Worm (Caenorhabditis elegans) whole organism, L4 larva: Measurements from ENCODE around the gene acs-3.

Experiments
- D1046.2 ChIP-seq: fragments of 200-800 bp; sonication (Bioruptor generic); IDR thresholded peaks from 2 replicates; pipeline ENCODE4 v1.3.6; 2022; ENCODE audit warnings: missing genetic modification characterization, missing compliant biosample characterization
- R02D3.7 ChIP-seq: fragments of 150-350 bp; sonication (generic microtip); optimal IDR thresholded peaks from 3 replicates; lab custom pipeline; 2014; ENCODE audit warnings: missing biosample characterization, missing genetic modification characterization
- T26A8.4 ChIP-seq: fragments of 200-800 bp; sonication (Bioruptor generic); IDR thresholded peaks from 2 replicates; pipeline ENCODE4 v1.3.6; 2022; ENCODE audit warnings: missing genetic modification characterization, missing compliant biosample characterization
- ZK546.5 ChIP-seq, 2 experiments: sonication (generic microtip); optimal IDR thresholded peaks; 2 replicates each; lab custom pipeline; 2017; ENCODE audit warnings: missing biosample characterization in 2 of 2, missing genetic modification characterization in 2 of 2
- aha-1 ChIP-seq: fragments of 150-350 bp; peaks from one replicate; lab custom pipeline; 2014; ENCODE audit warnings: missing biosample characterization, missing genetic modification characterization
- ceh-20 ChIP-seq: fragments of 200-800 bp; sonication (Bioruptor generic); IDR thresholded peaks from 2 replicates; pipeline ENCODE4 v1.3.6; 2022; ENCODE audit warnings: missing genetic modification reagents, missing genetic modification characterization, missing compliant biosample characterization
- ceh-44 ChIP-seq: fragments of 200-800 bp; sonication (Bioruptor generic); IDR thresholded peaks from 2 replicates; pipeline ENCODE4 v1.3.6; 2022; ENCODE audit warnings: missing genetic modification reagents, missing genetic modification characterization, missing compliant biosample characterization
- ceh-82 ChIP-seq: sonication (generic microtip); optimal IDR thresholded peaks from 2 replicates; lab custom pipeline; 2017; ENCODE audit warnings: missing biosample characterization, missing genetic modification characterization
- daf-16 ChIP-seq, 3 experiments: sonication (generic microtip); optimal IDR thresholded peaks; 2 replicates each; lab custom pipeline; 2016 to 2017; ENCODE audit warnings: missing genetic modification characterization in 3 of 3, missing genetic modification reagents in 3 of 3, mild to moderate bottlenecking in 2 of 3, missing compliant biosample characterization in 2 of 3, missing biosample characterization in 1 of 3, moderate library complexity in 1 of 3
- dmd-6 ChIP-seq: fragments of 200-800 bp; sonication (Bioruptor generic); IDR thresholded peaks from 2 replicates; pipeline ENCODE4 v1.3.6; 2022; ENCODE audit warnings: missing genetic modification reagents, missing genetic modification characterization, missing compliant biosample characterization
- duxl-1 ChIP-seq: sonication (generic microtip); optimal IDR thresholded peaks from 2 replicates; lab custom pipeline; 2016; ENCODE audit warnings: mild to moderate bottlenecking, missing genetic modification characterization, moderate library complexity, missing compliant biosample characterization; ENCODE audit not compliant: poor library complexity
- dve-1 ChIP-seq: sonication (generic microtip); optimal IDR thresholded peaks from 2 replicates; lab custom pipeline; 2017; ENCODE audit warnings: antibody characterized with exemption, mild to moderate bottlenecking, missing genetic modification characterization, missing compliant biosample characterization; ENCODE audit not compliant: insufficient read depth
- egl-27 ChIP-seq: sonication (generic microtip); optimal IDR thresholded peaks from 3 replicates; lab custom pipeline; 2017; ENCODE audit warnings: missing biosample characterization, missing genetic modification reagents, missing genetic modification characterization
- egl-43 ChIP-seq: fragments of 200-800 bp; sonication (Bioruptor generic); IDR thresholded peaks from 2 replicates; pipeline ENCODE4 v1.3.6; 2022; ENCODE audit warnings: missing genetic modification reagents, missing genetic modification characterization, missing compliant biosample characterization
- fkh-10 ChIP-seq: fragments of 150-350 bp; optimal IDR thresholded peaks from 2 replicates; lab custom pipeline; 2014; ENCODE audit warnings: missing biosample characterization, missing genetic modification reagents, missing genetic modification characterization
- fos-1 ChIP-seq: fragments of 150-350 bp; optimal IDR thresholded peaks from 2 replicates; lab custom pipeline; 2014; ENCODE audit warnings: missing biosample characterization, missing genetic modification characterization
- gei-8 ChIP-seq: fragments of 200-800 bp; sonication (Bioruptor generic); optimal IDR thresholded peaks from 2 replicates; lab custom pipeline; 2018; ENCODE audit warnings: mild to moderate bottlenecking, missing genetic modification characterization, missing compliant biosample characterization
- hlh-11 ChIP-seq: fragments of 200-800 bp; sonication (Bioruptor generic); optimal IDR thresholded peaks from 2 replicates; lab custom pipeline; 2018; ENCODE audit warnings: mild to moderate bottlenecking, missing genetic modification characterization, missing compliant biosample characterization
- hmg-1.1 ChIP-seq: fragments of 200-800 bp; sonication (Bioruptor generic); IDR thresholded peaks from 2 replicates; pipeline ENCODE4 v1.3.6; 2022; ENCODE audit warnings: missing genetic modification reagents, missing genetic modification characterization, missing compliant biosample characterization
- lin-29 ChIP-seq: fragments of 200-800 bp; sonication (Bioruptor generic); IDR thresholded peaks from 2 replicates; pipeline ENCODE4 v1.3.6; 2022; ENCODE audit warnings: missing genetic modification reagents, missing genetic modification characterization, missing compliant biosample characterization
- madf-9 ChIP-seq: fragments of 200-800 bp; sonication (Bioruptor generic); conservative IDR thresholded peaks from 2 replicates; pipeline ENCODE4 v1.3.6; 2022; ENCODE audit warnings: missing genetic modification reagents, missing genetic modification characterization, missing compliant biosample characterization
- mdt-29 ChIP-seq: fragments of 200-800 bp; sonication (Bioruptor generic); IDR thresholded peaks from 2 replicates; pipeline ENCODE4 v1.3.6; 2022; ENCODE audit warnings: missing genetic modification reagents, missing genetic modification characterization, missing compliant biosample characterization
- mep-1 ChIP-seq: fragments of 150-350 bp; sonication (generic microtip); optimal IDR thresholded peaks from 3 replicates; lab custom pipeline; 2014; ENCODE audit warnings: missing biosample characterization, missing genetic modification characterization
- mes-2 ChIP-seq: sonication (generic microtip); optimal IDR thresholded peaks from 2 replicates; lab custom pipeline; 2016; ENCODE audit warnings: missing genotype, mild to moderate bottlenecking, missing genetic modification characterization, missing compliant biosample characterization; ENCODE audit not compliant: poor library complexity, severe bottlenecking
- mxl-2 ChIP-seq: fragments of 200-800 bp; sonication (Bioruptor generic); conservative IDR thresholded peaks from 2 replicates; pipeline ENCODE4 v1.3.6; 2022; ENCODE audit warnings: missing genetic modification reagents, missing genetic modification characterization, missing compliant biosample characterization
- nhr-11 ChIP-seq: fragments of 150-350 bp; optimal IDR thresholded peaks from 2 replicates; lab custom pipeline; 2014; ENCODE audit warnings: missing biosample characterization, missing genetic modification characterization
- nhr-237 ChIP-seq: sonication (generic microtip); optimal IDR thresholded peaks from 2 replicates; lab custom pipeline; 2017; ENCODE audit warnings: missing biosample characterization, missing genetic modification characterization
- nhr-28 ChIP-seq: fragments of 150-350 bp; optimal IDR thresholded peaks from 2 replicates; lab custom pipeline; 2014; ENCODE audit warnings: missing biosample characterization, missing genetic modification characterization
- nhr-41 ChIP-seq: fragments of 200-800 bp; sonication (Bioruptor generic); IDR thresholded peaks from 2 replicates; pipeline ENCODE4 v1.3.6; 2022; ENCODE audit warnings: missing genetic modification reagents, missing genetic modification characterization, missing compliant biosample characterization
- nhr-42 ChIP-seq: fragments of 200-800 bp; sonication (Bioruptor generic); IDR thresholded peaks from 2 replicates; pipeline ENCODE4 v1.3.6; 2022; ENCODE audit warnings: missing genetic modification characterization, missing compliant biosample characterization
- nhr-77 ChIP-seq: fragments of 150-350 bp; optimal IDR thresholded peaks from 2 replicates; lab custom pipeline; 2014; ENCODE audit warnings: missing biosample characterization, missing genetic modification characterization
- set-16 ChIP-seq: fragments of 200-800 bp; sonication (Bioruptor generic); IDR thresholded peaks from 2 replicates; pipeline ENCODE4 v1.3.6; 2022; ENCODE audit warnings: missing genetic modification reagents, missing genetic modification characterization, missing compliant biosample characterization
- skn-1 ChIP-seq: fragments of 150-350 bp; optimal IDR thresholded peaks from 2 replicates; lab custom pipeline; 2014; ENCODE audit warnings: missing biosample characterization, missing genetic modification characterization
- spr-1 ChIP-seq: sonication (generic microtip); optimal IDR thresholded peaks from 2 replicates; lab custom pipeline; 2016; ENCODE audit warnings: mild to moderate bottlenecking, missing genetic modification characterization, missing compliant biosample characterization
- unc-62 ChIP-seq, 3 experiments: fragments of 150-350 bp in 1 of 3; sonication (generic microtip); optimal IDR thresholded peaks in 2 of 3; peaks in 1 of 3; 1 replicate in 1 of 3; 2 replicates in 2 of 3; lab custom pipeline; 2014 to 2017; ENCODE audit warnings: missing biosample characterization in 3 of 3, missing genetic modification characterization in 3 of 3, missing genetic modification reagents in 3 of 3, missing genotype in 1 of 3
- vab-7 ChIP-seq: fragments of 200-800 bp; sonication (Bioruptor generic); IDR thresholded peaks from 2 replicates; pipeline ENCODE4 v1.3.6; 2022; ENCODE audit warnings: missing genetic modification reagents, missing genetic modification characterization, missing compliant biosample characterization
- zip-11 ChIP-seq: fragments of 200-800 bp; sonication (Bioruptor generic); IDR thresholded peaks from 2 replicates; pipeline ENCODE4 v1.3.6; 2022; ENCODE audit warnings: missing genetic modification characterization, missing compliant biosample characterization
- zip-2 ChIP-seq: fragments of 150-350 bp; optimal IDR thresholded peaks from 2 replicates; lab custom pipeline; 2014; ENCODE audit warnings: missing biosample characterization, missing genetic modification characterization
- ztf-7 ChIP-seq: fragments of 150-350 bp; optimal IDR thresholded peaks from 2 replicates; lab custom pipeline; 2014; ENCODE audit warnings: missing biosample characterization, missing genetic modification characterization

The acs-3 gene

ce11 chrV:1927015-1927414 is 42.3 kb upstream of the acs-3 start, which contains the start of gene T06A1.5 (continued):
- TF ChIP-seq dve-1 (tag; lab: Kevin White, UChicago): peak; percentile 66
- no peak for TF ChIP-seq daf-16 (GFP tag; optimal IDR thresholded peaks at IDR 0.05; lab: Kevin White, UChicago)
- peak; percentile 51 for TF ChIP-seq daf-16 (tag; optimal IDR thresholded peaks at IDR 0.05; lab: Kevin White, UChicago)
- peak; percentile 86 for TF ChIP-seq nhr-28
- peak in 1 of 2 experiments; percentile 22 for TF ChIP-seq unc-62 (GFP tag; optimal IDR thresholded peaks at IDR 0.05 in 1 of 2; lab: Kevin White, UChicago)
- TF ChIP-seq unc-62 (tag; optimal IDR thresholded peaks at IDR 0.05; lab: Kevin White, UChicago): no peak
- TF ChIP-seq R02D3.7 (tag; lab: Kevin White, UChicago): no peak
- TF ChIP-seq ceh-20 (GFP tag; lab: Robert Waterston, UW): no peak
- TF ChIP-seq duxl-1 (tag; lab: Kevin White, UChicago): no peak
- no peak for TF ChIP-seq zip-11 (GFP tag; lab: Robert Waterston, UW)
- TF ChIP-seq mep-1: no peak
- TF ChIP-seq gei-8 (GFP tag; lab: Kevin White, UChicago): no peak
- peak; percentile 49 for TF ChIP-seq hlh-11 (tag; lab: Kevin White, UChicago)
- no peak for TF ChIP-seq spr-1 (tag; lab: Kevin White, UChicago)
- TF ChIP-seq dmd-6 (GFP tag; lab: Robert Waterston, UW): peak; percentile 61; the same call in 1 of the 2 replicates
- no peak for TF ChIP-seq lin-29 (GFP tag; lab: Robert Waterston, UW)
- TF ChIP-seq aha-1 (tag; lab: Kevin White, UChicago): no peak
- TF ChIP-seq, all 104 proteins: peak for 8

- TF ChIP-seq aha-1 (tag; lab: Kevin White, UChicago): peak; percentile 95
- TF ChIP-seq D1046.2 (GFP tag; lab: Robert Waterston, UW): no peak
Measured at ce11 chrV:1928473-1928872, 40.9 kb upstream of the acs-3 start.

- peak in 1 of 2 experiments; percentile 26 for TF ChIP-seq unc-62 (GFP tag; optimal IDR thresholded peaks at IDR 0.05 in 1 of 2; lab: Kevin White, UChicago)
- TF ChIP-seq unc-62 (tag; optimal IDR thresholded peaks at IDR 0.05; lab: Kevin White, UChicago): no peak
- peak; percentile 71 for TF ChIP-seq aha-1 (tag; lab: Kevin White, UChicago)
- TF ChIP-seq nhr-11 (tag; lab: Kevin White, UChicago): no peak
Measured at ce11 chrV:1935494-1935893, 33.8 kb upstream of the acs-3 start.

ce11 chrV:1937963-1938362 is 31.4 kb upstream of the acs-3 start, which contains the start of gene glb-25:
Gene glb-25 (plus strand): TSS chrV:1938263.
- TF ChIP-seq ZK546.5 (tag; optimal IDR thresholded peaks at IDR 0.05; lab: Kevin White, UChicago): no peak

- TF ChIP-seq ceh-44 (no peak), fkh-10 (GFP tag; lab: Kevin White, UChicago) (peak; percentile 63), fos-1 (tag; lab: Kevin White, UChicago) (no peak), aha-1 (tag; lab: Kevin White, UChicago) (peak; percentile 81), hmg-1.1 (GFP tag; lab: Robert Waterston, UW) (no peak)
Measured at ce11 chrV:1940472-1941221, 28.7 kb upstream of the acs-3 start.

ce11 chrV:1943465-1943864 is 25.9 kb upstream of the acs-3 start:
- no peak for TF ChIP-seq mxl-2 (GFP tag; lab: Robert Waterston, UW)
- no peak for TF ChIP-seq ceh-82 (tag; lab: Kevin White, UChicago)
- TF ChIP-seq set-16 (GFP tag; lab: Robert Waterston, UW): peak; percentile 78
- TF ChIP-seq fkh-10 (GFP tag; lab: Kevin White, UChicago): peak; percentile 86
- no peak for TF ChIP-seq ztf-7 (tag; lab: Kevin White, UChicago)
- no peak for TF ChIP-seq skn-1 (tag; lab: Kevin White, UChicago)
- no peak for TF ChIP-seq nhr-42 (GFP tag; lab: Robert Waterston, UW)
- TF ChIP-seq T26A8.4 (GFP tag; lab: Robert Waterston, UW): no peak
- TF ChIP-seq egl-43: no peak
- TF ChIP-seq vab-7 (GFP tag; lab: Robert Waterston, UW): no peak
- peak in 1 of 2 experiments; percentile 11 for TF ChIP-seq unc-62 (GFP tag; optimal IDR thresholded peaks at IDR 0.05 in 1 of 2; lab: Kevin White, UChicago)
- no peak for TF ChIP-seq unc-62 (tag; optimal IDR thresholded peaks at IDR 0.05; lab: Kevin White, UChicago)
- no peak for TF ChIP-seq mes-2 (tag; lab: Kevin White, UChicago)
- TF ChIP-seq nhr-237 (tag; lab: Kevin White, UChicago): no peak
- no peak for TF ChIP-seq nhr-41 (GFP tag; lab: Robert Waterston, UW)
- TF ChIP-seq mdt-29 (GFP tag; lab: Robert Waterston, UW): no peak
- no peak for TF ChIP-seq nhr-77 (tag; lab: Kevin White, UChicago)
- TF ChIP-seq madf-9 (GFP tag; lab: Robert Waterston, UW): no peak
- no peak for TF ChIP-seq egl-27 (tag; lab: Kevin White, UChicago)
- TF ChIP-seq nhr-28: no peak
- TF ChIP-seq lin-29 (GFP tag; lab: Robert Waterston, UW): no peak
- TF ChIP-seq zip-2: no peak
